Worm (Caenorhabditis elegans) whole organism, L4 larva: ENCODE data around the gene R186.3.

Experiments
- D1046.2 ChIP-seq: fragments of 200-800 bp; sonication (Bioruptor generic); IDR thresholded peaks from 2 replicates; pipeline ENCODE4 v1.3.6; 2022; ENCODE audit warnings: missing genetic modification characterization, missing compliant biosample characterization
- F26F4.8 ChIP-seq: fragments of 200-800 bp; sonication (Bioruptor generic); conservative IDR thresholded peaks from 2 replicates; pipeline ENCODE4 v1.3.6; 2022; ENCODE audit warnings: missing genetic modification characterization, missing compliant biosample characterization
- F44E2.7 ChIP-seq: fragments of 200-800 bp; sonication (Bioruptor generic); IDR thresholded peaks from 2 replicates; pipeline ENCODE4 v2.1.2; 2022; ENCODE audit warnings: missing genetic modification characterization, missing compliant biosample characterization
- F49E8.2 ChIP-seq: sonication (generic microtip); optimal IDR thresholded peaks from 2 replicates; lab custom pipeline; 2016; ENCODE audit warnings: missing compliant biosample characterization, mild to moderate bottlenecking, missing genetic modification characterization, borderline replicate concordance
- T26A8.4 ChIP-seq: fragments of 200-800 bp; sonication (Bioruptor generic); IDR thresholded peaks from 2 replicates; pipeline ENCODE4 v1.3.6; 2022; ENCODE audit warnings: missing genetic modification characterization, missing compliant biosample characterization
- Y48G9A.11 ChIP-seq: fragments of 200-800 bp; sonication (Bioruptor generic); IDR thresholded peaks from 2 replicates; pipeline ENCODE4 v1.3.6; 2022; ENCODE audit warnings: missing genetic modification reagents, missing genetic modification characterization, missing compliant biosample characterization
- Y5F2A.4 ChIP-seq: fragments of 200-800 bp; sonication (Bioruptor generic); optimal IDR thresholded peaks from 2 replicates; lab custom pipeline; 2018; ENCODE audit warnings: mild to moderate bottlenecking, missing genetic modification characterization, missing compliant biosample characterization
- aha-1 ChIP-seq: fragments of 150-350 bp; peaks from one replicate; lab custom pipeline; 2014; ENCODE audit warnings: missing biosample characterization, missing genetic modification characterization
- aly-2 ChIP-seq: sonication (generic microtip); optimal IDR thresholded peaks from 2 replicates; lab custom pipeline; 2018; ENCODE audit warnings: missing biosample characterization, missing genetic modification characterization
- ceh-32 ChIP-seq: sonication (generic microtip); optimal IDR thresholded peaks from 2 replicates; lab custom pipeline; 2016; ENCODE audit warnings: mild to moderate bottlenecking, missing genetic modification characterization, missing compliant biosample characterization; ENCODE audit not compliant: poor library complexity
- ces-1 ChIP-seq: fragments of 150-350 bp; sonication (generic microtip); optimal IDR thresholded peaks from 4 replicates; lab custom pipeline; 2014; ENCODE audit warnings: missing biosample characterization, missing genetic modification reagents, missing genetic modification characterization
- ctbp-1 ChIP-seq: fragments of 200-800 bp; sonication (Bioruptor generic); IDR thresholded peaks from 2 replicates; pipeline ENCODE4 v1.3.6; 2022; ENCODE audit warnings: missing genetic modification reagents, missing genetic modification characterization, missing compliant biosample characterization
- daf-19 ChIP-seq: fragments of 200-800 bp; sonication (Bioruptor generic); conservative IDR thresholded peaks from 2 replicates; pipeline ENCODE4 v1.3.6; 2022; ENCODE audit warnings: missing genetic modification characterization, missing compliant biosample characterization
- dmd-6 ChIP-seq: fragments of 200-800 bp; sonication (Bioruptor generic); IDR thresholded peaks from 2 replicates; pipeline ENCODE4 v1.3.6; 2022; ENCODE audit warnings: missing genetic modification reagents, missing genetic modification characterization, missing compliant biosample characterization
- dmd-9 ChIP-seq: fragments of 200-800 bp; sonication (Bioruptor generic); IDR thresholded peaks from 2 replicates; pipeline ENCODE4 v1.3.6; 2022; ENCODE audit warnings: missing genetic modification reagents, missing genetic modification characterization, missing compliant biosample characterization
- dpl-1 ChIP-seq: fragments of 150-350 bp; optimal IDR thresholded peaks from 2 replicates; lab custom pipeline; 2014; ENCODE audit warnings: missing biosample characterization, missing genetic modification reagents, missing genetic modification characterization
- dve-1 ChIP-seq: sonication (generic microtip); optimal IDR thresholded peaks from 2 replicates; lab custom pipeline; 2017; ENCODE audit warnings: antibody characterized with exemption, mild to moderate bottlenecking, missing genetic modification characterization, missing compliant biosample characterization; ENCODE audit not compliant: insufficient read depth
- egl-43 ChIP-seq: fragments of 200-800 bp; sonication (Bioruptor generic); IDR thresholded peaks from 2 replicates; pipeline ENCODE4 v1.3.6; 2022; ENCODE audit warnings: missing genetic modification reagents, missing genetic modification characterization, missing compliant biosample characterization
- fos-1 ChIP-seq: fragments of 150-350 bp; optimal IDR thresholded peaks from 2 replicates; lab custom pipeline; 2014; ENCODE audit warnings: missing biosample characterization, missing genetic modification characterization
- hif-1 ChIP-seq, 2 experiments: sonication (generic microtip); optimal IDR thresholded peaks; 2 replicates each; lab custom pipeline; 2016 to 2017; ENCODE audit warnings: missing compliant biosample characterization in 2 of 2, missing genetic modification characterization in 2 of 2, missing genetic modification reagents in 2 of 2, missing genotype in 2 of 2, mild to moderate bottlenecking in 1 of 2
- hlh-11 ChIP-seq: fragments of 200-800 bp; sonication (Bioruptor generic); optimal IDR thresholded peaks from 2 replicates; lab custom pipeline; 2018; ENCODE audit warnings: mild to moderate bottlenecking, missing genetic modification characterization, missing compliant biosample characterization
- hlh-30 ChIP-seq: sonication (generic microtip); optimal IDR thresholded peaks from 2 replicates; lab custom pipeline; 2017; ENCODE audit warnings: antibody characterized with exemption, mild to moderate bottlenecking, missing genetic modification characterization, missing compliant biosample characterization; ENCODE audit not compliant: insufficient read depth
- jun-1 ChIP-seq: fragments of 150-350 bp; optimal IDR thresholded peaks from 2 replicates; lab custom pipeline; 2014; ENCODE audit warnings: missing biosample characterization, missing genetic modification reagents, missing genetic modification characterization
- lim-7 ChIP-seq: fragments of 200-800 bp; sonication (Bioruptor generic); IDR thresholded peaks from 2 replicates; pipeline ENCODE4 v1.3.6; 2022; ENCODE audit warnings: missing genetic modification characterization, missing compliant biosample characterization
- lin-15B ChIP-seq: fragments of 150-350 bp; sonication (generic microtip); optimal IDR thresholded peaks from 3 replicates; lab custom pipeline; 2014; ENCODE audit warnings: missing biosample characterization, missing genetic modification characterization
- lin-38 ChIP-seq: fragments of 200-800 bp; sonication (Bioruptor generic); IDR thresholded peaks from 2 replicates; pipeline ENCODE4 v1.3.6; 2022; ENCODE audit warnings: missing genetic modification reagents, missing genetic modification characterization, missing compliant biosample characterization
- lir-3 ChIP-seq: sonication (generic microtip); optimal IDR thresholded peaks from 2 replicates; lab custom pipeline; 2016; ENCODE audit warnings: mild to moderate bottlenecking, missing genetic modification characterization, missing compliant biosample characterization
- madf-9 ChIP-seq: fragments of 200-800 bp; sonication (Bioruptor generic); conservative IDR thresholded peaks from 2 replicates; pipeline ENCODE4 v1.3.6; 2022; ENCODE audit warnings: missing genetic modification reagents, missing genetic modification characterization, missing compliant biosample characterization
- mdt-29 ChIP-seq: fragments of 200-800 bp; sonication (Bioruptor generic); IDR thresholded peaks from 2 replicates; pipeline ENCODE4 v1.3.6; 2022; ENCODE audit warnings: missing genetic modification reagents, missing genetic modification characterization, missing compliant biosample characterization
- mxl-3 ChIP-seq: fragments of 200-800 bp; sonication (Bioruptor generic); optimal IDR thresholded peaks from 2 replicates; lab custom pipeline; 2018; ENCODE audit warnings: mild to moderate bottlenecking, missing genetic modification characterization, missing compliant biosample characterization
- nhr-111 ChIP-seq: fragments of 200-800 bp; sonication (Bioruptor generic); optimal IDR thresholded peaks from 2 replicates; lab custom pipeline; 2018; ENCODE audit warnings: mild to moderate bottlenecking, missing genetic modification characterization, missing compliant biosample characterization
- nhr-25 ChIP-seq: sonication (generic microtip); optimal IDR thresholded peaks from 2 replicates; lab custom pipeline; 2017; ENCODE audit warnings: missing genetic modification characterization, mild to moderate bottlenecking, missing compliant biosample characterization, antibody characterized with exemption, moderate library complexity, borderline replicate concordance; ENCODE audit not compliant: insufficient read depth
- nhr-42 ChIP-seq: fragments of 200-800 bp; sonication (Bioruptor generic); IDR thresholded peaks from 2 replicates; pipeline ENCODE4 v1.3.6; 2022; ENCODE audit warnings: missing genetic modification characterization, missing compliant biosample characterization
- nhr-6 ChIP-seq: fragments of 150-350 bp; optimal IDR thresholded peaks from 2 replicates; lab custom pipeline; 2014; ENCODE audit warnings: missing biosample characterization, missing genetic modification characterization
- nhr-76 ChIP-seq: fragments of 150-350 bp; optimal IDR thresholded peaks from 2 replicates; lab custom pipeline; 2014; ENCODE audit warnings: missing biosample characterization, missing genetic modification characterization
- rbr-2 ChIP-seq: sonication (generic microtip); optimal IDR thresholded peaks from 2 replicates; lab custom pipeline; 2016; ENCODE audit warnings: missing genotype, missing genetic modification characterization, missing compliant biosample characterization
- saeg-2 ChIP-seq: fragments of 200-800 bp; sonication (Bioruptor generic); IDR thresholded peaks from 2 replicates; pipeline ENCODE4 v1.3.6; 2022; ENCODE audit warnings: missing genetic modification reagents, missing genetic modification characterization, missing compliant biosample characterization
- set-16 ChIP-seq: fragments of 200-800 bp; sonication (Bioruptor generic); IDR thresholded peaks from 2 replicates; pipeline ENCODE4 v1.3.6; 2022; ENCODE audit warnings: missing genetic modification reagents, missing genetic modification characterization, missing compliant biosample characterization
- skn-1 ChIP-seq: fragments of 150-350 bp; optimal IDR thresholded peaks from 2 replicates; lab custom pipeline; 2014; ENCODE audit warnings: missing biosample characterization, missing genetic modification characterization
- snpc-1.2 ChIP-seq: fragments of 200-800 bp; sonication (Bioruptor generic); IDR thresholded peaks from 2 replicates; pipeline ENCODE4 v1.3.6; 2022; ENCODE audit warnings: missing genetic modification reagents, missing genetic modification characterization, missing compliant biosample characterization
- spr-1 ChIP-seq: sonication (generic microtip); optimal IDR thresholded peaks from 2 replicates; lab custom pipeline; 2016; ENCODE audit warnings: mild to moderate bottlenecking, missing genetic modification characterization, missing compliant biosample characterization
- spr-3 ChIP-seq: fragments of 200-800 bp; sonication (Bioruptor generic); optimal IDR thresholded peaks from 2 replicates; lab custom pipeline; 2018; ENCODE audit warnings: mild to moderate bottlenecking, missing genetic modification characterization, missing compliant biosample characterization
- unc-130 ChIP-seq: sonication (generic microtip); optimal IDR thresholded peaks from 2 replicates; lab custom pipeline; 2016; ENCODE audit warnings: missing genetic modification reagents, missing genetic modification characterization, missing compliant biosample characterization
- unc-39 ChIP-seq: sonication (generic microtip); optimal IDR thresholded peaks from 2 replicates; lab custom pipeline; 2017; ENCODE audit warnings: missing biosample characterization, missing genetic modification characterization
- unc-62 ChIP-seq, 3 experiments: fragments of 150-350 bp in 1 of 3; sonication (generic microtip); optimal IDR thresholded peaks in 2 of 3; peaks in 1 of 3; 1 replicate in 1 of 3; 2 replicates in 2 of 3; lab custom pipeline; 2014 to 2017; ENCODE audit warnings: missing biosample characterization in 3 of 3, missing genetic modification characterization in 3 of 3, missing genetic modification reagents in 3 of 3, missing genotype in 1 of 3
- vab-7 ChIP-seq: fragments of 200-800 bp; sonication (Bioruptor generic); IDR thresholded peaks from 2 replicates; pipeline ENCODE4 v1.3.6; 2022; ENCODE audit warnings: missing genetic modification reagents, missing genetic modification characterization, missing compliant biosample characterization
- zag-1 ChIP-seq: fragments of 150-350 bp; optimal IDR thresholded peaks from 2 replicates; lab custom pipeline; 2014; ENCODE audit warnings: missing biosample characterization, missing genetic modification characterization
- zfp-2 ChIP-seq: sonication (generic microtip); optimal IDR thresholded peaks from 2 replicates; lab custom pipeline; 2016; ENCODE audit warnings: mild to moderate bottlenecking, missing genetic modification characterization, missing compliant biosample characterization
- zip-2 ChIP-seq: fragments of 150-350 bp; optimal IDR thresholded peaks from 2 replicates; lab custom pipeline; 2014; ENCODE audit warnings: missing biosample characterization, missing genetic modification characterization
- ztf-7 ChIP-seq: fragments of 150-350 bp; optimal IDR thresholded peaks from 2 replicates; lab custom pipeline; 2014; ENCODE audit warnings: missing biosample characterization, missing genetic modification characterization

Gene R186.3

ce11 chrV:12950812-12951528, 16.0 kb downstream of the R186.3 start, which contains the start of the genes T16G1.9 and T16G1.18 (continued):
- no peak for TF ChIP-seq ztf-7 (tag; lab: Kevin White, UChicago)
- no peak for TF ChIP-seq unc-39
- no peak for TF ChIP-seq nhr-76 (tag; lab: Kevin White, UChicago)
- TF ChIP-seq unc-62 (GFP tag; optimal IDR thresholded peaks at IDR 0.05 in 1 of 2; lab: Kevin White, UChicago): peak in 1 of 2 experiments; percentile 94
- no peak for TF ChIP-seq unc-62 (tag; optimal IDR thresholded peaks at IDR 0.05; lab: Kevin White, UChicago)
- TF ChIP-seq F44E2.7: no peak
- TF ChIP-seq spr-1 (tag; lab: Kevin White, UChicago): no peak
- TF ChIP-seq snpc-1.2: no peak
- TF ChIP-seq nhr-6 (tag; lab: Kevin White, UChicago): peak; percentile 98
- peak; percentile 59 for TF ChIP-seq hlh-30
- TF ChIP-seq egl-43: no peak
- TF ChIP-seq fos-1 (tag; lab: Kevin White, UChicago): no peak
- TF ChIP-seq lim-7 (GFP tag; lab: Robert Waterston, UW): no peak
- no peak; the same call in 1 of the 2 replicates for TF ChIP-seq lin-38 (GFP tag; lab: Robert Waterston, UW)
- TF ChIP-seq nhr-25 (tag; lab: Kevin White, UChicago): no peak
- no peak for TF ChIP-seq unc-130
- no peak for TF ChIP-seq lir-3 (tag; lab: Kevin White, UChicago)
- TF ChIP-seq nhr-111: no peak
- no peak for TF ChIP-seq dmd-9 (GFP tag; lab: Robert Waterston, UW)
- TF ChIP-seq mdt-29 (GFP tag; lab: Robert Waterston, UW): no peak
- TF ChIP-seq ceh-32 (tag; lab: Kevin White, UChicago): no peak
- peak; percentile 57 for TF ChIP-seq dve-1 (tag; lab: Kevin White, UChicago)
- peak; percentile 43 for TF ChIP-seq dpl-1 (GFP tag; lab: Kevin White, UChicago)
- TF ChIP-seq jun-1 (tag; lab: Kevin White, UChicago): no peak
- TF ChIP-seq F49E8.2: no peak
- peak; percentile 72 for TF ChIP-seq hlh-11 (tag; lab: Kevin White, UChicago)
- no peak for TF ChIP-seq madf-9
- no peak for TF ChIP-seq nhr-42 (GFP tag; lab: Robert Waterston, UW)
- no peak for TF ChIP-seq Y5F2A.4 (GFP tag; lab: Kevin White, UChicago)
- no peak for TF ChIP-seq Y48G9A.11 (GFP tag; lab: Robert Waterston, UW)
- no peak for TF ChIP-seq F26F4.8 (GFP tag; lab: Robert Waterston, UW)
- TF ChIP-seq aly-2: no peak
- no peak for TF ChIP-seq set-16
- no peak for TF ChIP-seq zfp-2
- TF ChIP-seq vab-7 (GFP tag; lab: Robert Waterston, UW): 0 out of 2 replicates have a peak, but pooled peaks have one; percentile 20
- TF ChIP-seq rbr-2 (tag; lab: Kevin White, UChicago): peak; percentile 47
- no peak for TF ChIP-seq aha-1 (tag; lab: Kevin White, UChicago)
- no peak for TF ChIP-seq spr-3 (GFP tag; lab: Kevin White, UChicago)
- TF ChIP-seq daf-19: no peak
- TF ChIP-seq dmd-6 (GFP tag; lab: Robert Waterston, UW): peak; percentile 62; the same call in 1 of the 2 replicates
- no peak for TF ChIP-seq T26A8.4 (GFP tag; lab: Robert Waterston, UW)
- TF ChIP-seq mxl-3 (GFP tag; lab: Kevin White, UChicago): peak; percentile 45
- TF ChIP-seq saeg-2: no peak
- no peak for TF ChIP-seq ces-1 (GFP tag; lab: Kevin White, UChicago)
- TF ChIP-seq lin-15B (tag; lab: Kevin White, UChicago): no peak
- no peak for TF ChIP-seq zip-2
- no peak for TF ChIP-seq skn-1 (tag; lab: Kevin White, UChicago)
- no peak for TF ChIP-seq D1046.2 (GFP tag; lab: Robert Waterston, UW)
- TF ChIP-seq ctbp-1 (GFP tag; lab: Robert Waterston, UW): no peak
- TF ChIP-seq zag-1 (tag; lab: Kevin White, UChicago): no peak
- TF ChIP-seq hif-1 (tag; optimal IDR thresholded peaks at IDR 0.05; lab: Kevin White, UChicago): no peak
